Worm (Caenorhabditis elegans) whole organism, young adult: Measurements from ENCODE around the gene F17E9.16.
"Not testable (repeated sequence)": the region's sequence is repeated elsewhere in the genome, so short reads cannot be mapped to it uniquely, and the experiment has no call there.

ENCODE experiments used
- C17E4.6 ChIP-seq: fragments of 200-800 bp; sonication (Bioruptor generic); IDR thresholded peaks from 2 replicates; pipeline ENCODE4 v1.3.6; 2022; ENCODE audit warnings: missing genetic modification reagents, missing genetic modification characterization, missing compliant biosample characterization
- F23B12.7 ChIP-seq: sonication (generic microtip); optimal IDR thresholded peaks from 2 replicates; lab custom pipeline; 2017; ENCODE audit warnings: missing genetic modification characterization, mild to moderate bottlenecking, missing compliant biosample characterization, antibody characterized with exemption, moderate library complexity; ENCODE audit not compliant: insufficient read depth
- F39B2.1 ChIP-seq: fragments of 200-800 bp; sonication (Bioruptor generic); IDR thresholded peaks from 2 replicates; pipeline ENCODE4 v1.3.6; 2022; ENCODE audit warnings: missing genetic modification reagents, missing genetic modification characterization, missing compliant biosample characterization
- F49E8.2 ChIP-seq: sonication (generic microtip); optimal IDR thresholded peaks from 3 replicates; lab custom pipeline; 2017; ENCODE audit warnings: missing genetic modification characterization, mild to moderate bottlenecking, missing compliant biosample characterization, antibody characterized with exemption, moderate library complexity; ENCODE audit not compliant: insufficient read depth
- F57A8.1 ChIP-seq: fragments of 200-800 bp; sonication (Bioruptor generic); optimal IDR thresholded peaks from 2 replicates; lab custom pipeline; 2018; ENCODE audit warnings: mild to moderate bottlenecking, missing genetic modification characterization, moderate library complexity, missing compliant biosample characterization
- Y53F4B.3 ChIP-seq: fragments of 200-800 bp; sonication (Bioruptor generic); IDR thresholded peaks from 2 replicates; pipeline ENCODE4 v1.3.6; 2022; ENCODE audit warnings: missing genetic modification reagents, missing genetic modification characterization, missing compliant biosample characterization
- Y56A3A.18 ChIP-seq: fragments of 200-800 bp; sonication (Bioruptor generic); IDR thresholded peaks from 2 replicates; pipeline ENCODE4 v1.3.6; 2022; ENCODE audit warnings: missing genetic modification reagents, missing genetic modification characterization, missing compliant biosample characterization
- Y67H2A.10 ChIP-seq: fragments of 200-800 bp; sonication (Bioruptor generic); conservative IDR thresholded peaks from 2 replicates; pipeline ENCODE4 v1.3.6; 2022; ENCODE audit warnings: missing genetic modification reagents, missing genetic modification characterization, missing compliant biosample characterization
- attf-5 ChIP-seq: fragments of 200-800 bp; sonication (Bioruptor generic); optimal IDR thresholded peaks from 2 replicates; lab custom pipeline; 2018; ENCODE audit warnings: mild to moderate bottlenecking, missing genetic modification characterization, missing compliant biosample characterization
- attf-6 ChIP-seq: fragments of 200-800 bp; sonication (Bioruptor generic); IDR thresholded peaks from 2 replicates; pipeline ENCODE4 v1.3.6; 2022; ENCODE audit warnings: missing genetic modification reagents, missing genetic modification characterization, missing compliant biosample characterization
- ccch-3 ChIP-seq: fragments of 200-800 bp; sonication (Bioruptor generic); optimal IDR thresholded peaks from 2 replicates; lab custom pipeline; 2018; ENCODE audit warnings: mild to moderate bottlenecking, missing genetic modification characterization, missing compliant biosample characterization
- dox-1 ChIP-seq: fragments of 200-800 bp; sonication (Bioruptor generic); IDR thresholded peaks from 2 replicates; pipeline ENCODE4 v1.3.6; 2022; ENCODE audit warnings: missing genetic modification reagents, missing genetic modification characterization, missing compliant biosample characterization
- egl-44 ChIP-seq: fragments of 200-800 bp; sonication (Bioruptor generic); IDR thresholded peaks from 2 replicates; pipeline ENCODE4 v1.3.6; 2022; ENCODE audit warnings: missing genetic modification reagents, missing genetic modification characterization, missing compliant biosample characterization
- egrh-3 ChIP-seq: fragments of 200-800 bp; sonication (Bioruptor generic); IDR thresholded peaks from 2 replicates; pipeline ENCODE4 v1.3.6; 2022; ENCODE audit warnings: missing genetic modification reagents, missing genetic modification characterization, missing compliant biosample characterization
- ets-4 ChIP-seq: fragments of 200-800 bp; sonication (Bioruptor generic); optimal IDR thresholded peaks from 2 replicates; lab custom pipeline; 2018; ENCODE audit warnings: mild to moderate bottlenecking, missing genetic modification characterization, missing compliant biosample characterization
- hlh-26 ChIP-seq: fragments of 200-800 bp; sonication (Bioruptor generic); conservative IDR thresholded peaks from 2 replicates; pipeline ENCODE4 v1.3.6; 2022; ENCODE audit warnings: missing genetic modification reagents, missing genetic modification characterization, missing compliant biosample characterization
- lag-1 ChIP-seq: fragments of 200-800 bp; sonication (Bioruptor generic); IDR thresholded peaks from 2 replicates; pipeline ENCODE4 v1.3.6; 2022; ENCODE audit warnings: missing genetic modification reagents, missing genetic modification characterization, missing compliant biosample characterization
- lir-1 ChIP-seq: fragments of 200-800 bp; sonication (Bioruptor generic); conservative IDR thresholded peaks from 2 replicates; pipeline ENCODE4 v1.3.6; 2022; ENCODE audit warnings: missing genetic modification reagents, missing genetic modification characterization, missing compliant biosample characterization
- mel-28 ChIP-seq: sonication (generic microtip); optimal IDR thresholded peaks from 2 replicates; lab custom pipeline; 2016; ENCODE audit warnings: borderline replicate concordance, mild to moderate bottlenecking, missing genetic modification characterization, missing compliant biosample characterization
- nfya-1 ChIP-seq: sonication (generic microtip); optimal IDR thresholded peaks from 2 replicates; lab custom pipeline; 2017; ENCODE audit warnings: antibody characterized with exemption, missing compliant biosample characterization, missing genetic modification characterization, borderline replicate concordance; ENCODE audit not compliant: insufficient read depth
- nhr-179 ChIP-seq: sonication (generic microtip); optimal IDR thresholded peaks from 2 replicates; lab custom pipeline; 2016; ENCODE audit warnings: mild to moderate bottlenecking, missing genetic modification characterization, missing compliant biosample characterization
- nhr-90 ChIP-seq: sonication (generic microtip); optimal IDR thresholded peaks from 2 replicates; lab custom pipeline; 2016; ENCODE audit warnings: missing genotype, mild to moderate bottlenecking, missing genetic modification characterization, missing compliant biosample characterization
- pbrm-1 ChIP-seq: fragments of 200-800 bp; sonication (Bioruptor generic); IDR thresholded peaks from 2 replicates; pipeline ENCODE4 v1.3.6; 2022; ENCODE audit warnings: missing genetic modification reagents, missing genetic modification characterization, missing compliant biosample characterization
- repo-1 ChIP-seq: sonication (generic microtip); optimal IDR thresholded peaks from 2 replicates; lab custom pipeline; 2017; ENCODE audit warnings: mild to moderate bottlenecking, missing genetic modification characterization, missing compliant biosample characterization
- sdz-38 ChIP-seq: sonication (generic microtip); optimal IDR thresholded peaks from 2 replicates; lab custom pipeline; 2016; ENCODE audit warnings: missing genotype, missing genetic modification characterization, missing compliant biosample characterization
- sea-2 ChIP-seq: fragments of 200-800 bp; sonication (Bioruptor generic); IDR thresholded peaks from 2 replicates; pipeline ENCODE4 v1.3.6; 2022; ENCODE audit warnings: missing genetic modification characterization, missing compliant biosample characterization
- snpc-3.4 ChIP-seq: sonication (generic microtip); optimal IDR thresholded peaks from 2 replicates; lab custom pipeline; 2017; ENCODE audit warnings: missing genetic modification characterization, mild to moderate bottlenecking, missing compliant biosample characterization, antibody characterized with exemption, moderate library complexity, missing genotype, missing genetic modification reagents
- tlf-1 ChIP-seq: fragments of 200-800 bp; sonication (Bioruptor generic); optimal IDR thresholded peaks from 2 replicates; lab custom pipeline; 2018; ENCODE audit warnings: mild to moderate bottlenecking, missing genetic modification characterization, missing compliant biosample characterization
- unc-130 ChIP-seq: sonication (generic microtip); optimal IDR thresholded peaks from 2 replicates; lab custom pipeline; 2016; ENCODE audit warnings: missing genetic modification reagents, missing genetic modification characterization, missing compliant biosample characterization
- zfh-2 ChIP-seq: fragments of 200-800 bp; sonication (Bioruptor generic); conservative IDR thresholded peaks from 2 replicates; pipeline ENCODE4 v1.3.6; 2022; ENCODE audit warnings: missing genetic modification reagents, missing genetic modification characterization, missing compliant biosample characterization
- ztf-22 ChIP-seq: fragments of 200-800 bp; sonication (Bioruptor generic); optimal IDR thresholded peaks from 2 replicates; lab custom pipeline; 2018; ENCODE audit warnings: mild to moderate bottlenecking, missing genetic modification characterization, moderate library complexity, missing compliant biosample characterization
- ztf-25 ChIP-seq: fragments of 200-800 bp; sonication (Bioruptor generic); IDR thresholded peaks from 2 replicates; pipeline ENCODE4 v1.3.6; 2022; ENCODE audit warnings: missing genetic modification reagents, missing genetic modification characterization, missing compliant biosample characterization

F17E9.16 gene

DNA sequence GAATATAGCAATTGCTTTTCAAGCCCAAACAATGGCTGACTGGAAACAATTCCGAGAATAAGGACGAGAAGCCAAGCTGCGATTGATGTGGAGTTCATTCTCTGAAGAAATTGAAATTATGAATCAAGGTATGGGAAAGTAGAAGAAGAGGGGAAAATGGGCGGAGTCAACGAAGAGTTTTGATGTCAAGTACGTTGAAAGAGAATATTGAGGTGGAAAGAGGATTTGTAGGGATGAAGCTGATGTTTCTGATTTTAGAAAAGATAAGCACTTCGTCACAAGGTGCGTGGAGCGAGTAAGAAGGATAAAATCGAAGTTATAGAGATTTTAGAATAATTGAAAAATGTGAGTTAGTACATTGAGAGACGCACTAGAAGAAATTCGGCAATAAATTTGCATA, 30.6 kb downstream of the F17E9.16 start, which contains the start of gene D2096.9:
Gene D2096.9, minus strand, starts transcription at position 101 of the 400 bp plus-strand sequence.
- TF ChIP-seq sea-2 (GFP tag; lab: Robert Waterston, UW) (no peak), ztf-22 (no peak), hlh-26 (GFP tag; lab: Robert Waterston, UW) (no peak), C17E4.6 (GFP tag; lab: Robert Waterston, UW) (no peak), egl-44 (GFP tag; lab: Robert Waterston, UW) (no peak), F23B12.7 (tag; lab: Kevin White, UChicago) (no peak), zfh-2 (GFP tag; lab: Robert Waterston, UW) (no peak), dox-1 (GFP tag; lab: Robert Waterston, UW) (no peak), pbrm-1 (GFP tag; lab: Robert Waterston, UW) (no peak), tlf-1 (GFP tag; lab: Kevin White, UChicago) (no peak), Y53F4B.3 (GFP tag; lab: Robert Waterston, UW) (no peak), ztf-25 (GFP tag; lab: Robert Waterston, UW) (no peak), F57A8.1 (GFP tag; lab: Kevin White, UChicago) (no peak), egrh-3 (GFP tag; lab: Robert Waterston, UW) (no peak), lir-1 (GFP tag; lab: Robert Waterston, UW) (no peak), lag-1 (GFP tag; lab: Robert Waterston, UW) (no peak), Y67H2A.10 (GFP tag; lab: Robert Waterston, UW) (no peak)

DNA sequence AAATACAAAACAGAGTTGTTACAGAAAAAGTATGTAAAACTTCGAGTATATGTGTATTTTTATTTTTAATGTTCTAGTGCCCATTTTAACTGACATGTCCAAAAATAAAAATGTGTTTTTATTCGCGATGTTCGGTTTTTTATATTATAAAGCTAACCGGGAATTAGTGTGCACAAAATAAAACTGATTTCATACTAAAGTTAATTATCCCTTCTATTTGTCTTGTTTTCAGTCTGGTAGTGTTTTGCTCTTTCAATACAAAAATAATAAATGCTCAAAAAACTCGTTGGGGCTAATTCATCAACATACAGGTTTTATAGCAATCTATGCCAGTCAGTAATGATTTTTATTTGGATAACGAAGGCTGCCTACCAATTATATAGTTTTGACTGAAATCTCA, 32.6 kb downstream of the F17E9.16 start:
- TF ChIP-seq ccch-3 (GFP tag; lab: Kevin White, UChicago) (no peak), snpc-3.4 (tag; lab: Kevin White, UChicago) (no peak), F39B2.1 (no peak), attf-5 (GFP tag; lab: Kevin White, UChicago) (no peak), ets-4 (GFP tag; lab: Kevin White, UChicago) (no peak), nfya-1 (no peak), hlh-26 (GFP tag; lab: Robert Waterston, UW) (no peak), unc-130 (GFP tag; lab: Kevin White, UChicago) (no peak), Y56A3A.18 (GFP tag; lab: Robert Waterston, UW) (no peak)

DNA sequence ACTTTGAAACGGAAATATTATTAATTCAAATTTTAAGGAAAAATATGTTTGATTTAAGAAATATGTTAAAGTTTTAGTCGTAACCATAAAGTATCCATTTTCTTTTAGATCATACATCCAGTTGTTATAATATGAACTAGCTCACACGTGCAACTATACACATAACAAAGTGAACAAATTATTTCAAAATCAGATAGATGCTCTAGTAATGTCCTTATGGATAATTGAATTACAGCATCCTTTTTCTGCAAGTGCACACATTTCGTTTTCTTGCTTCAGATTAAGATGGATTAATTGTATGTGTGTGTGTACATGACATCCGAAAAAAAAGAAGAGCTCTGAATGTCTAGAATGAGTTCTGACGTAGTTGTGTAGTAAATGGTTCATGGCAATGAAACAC, 33.5 kb downstream of the F17E9.16 start:
- TF ChIP-seq repo-1 (tag; lab: Kevin White, UChicago) (no peak), ztf-22 (no peak), attf-6 (GFP tag; lab: Robert Waterston, UW) (no peak), C17E4.6 (GFP tag; lab: Robert Waterston, UW) (no peak), nhr-90 (no peak), nhr-179 (tag; lab: Kevin White, UChicago) (no peak)

DNA sequence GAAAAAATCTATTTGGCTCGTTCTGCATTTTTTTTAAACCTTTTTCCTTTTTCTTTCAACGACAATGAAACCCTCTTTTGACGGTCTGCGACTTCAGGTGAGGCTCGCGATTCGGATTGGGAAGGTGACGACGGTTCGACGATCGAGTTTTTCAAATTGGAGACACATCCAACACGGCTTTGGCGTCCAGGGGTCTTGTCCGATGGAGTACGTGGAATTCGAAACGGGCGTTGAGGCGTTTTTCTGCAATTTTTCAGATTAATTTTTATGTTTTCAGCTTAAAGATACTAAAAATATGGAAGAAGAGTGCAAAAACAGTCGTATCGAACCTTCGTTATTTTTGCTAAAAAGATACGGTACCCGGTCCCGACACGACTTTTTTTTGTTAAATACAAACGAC, 37.0 kb downstream of the F17E9.16 start, which contains the start of gene D2096.10:
Gene D2096.10, minus strand, starts transcription at position 101 of the 400 bp plus-strand sequence.
- not testable (repeated sequence) for TF ChIP-seq sdz-38, F49E8.2, mel-28 (tag; lab: Kevin White, UChicago)
- TF ChIP-seq, all 124 proteins: peak for 0; not testable (repeated sequence) for 124
